Worm (Caenorhabditis elegans) whole organism, L4/young adult: ENCODE results near the gene T28F3.11.

Source experiments
- W03F9.2 ChIP-seq: fragments of 150-350 bp; optimal IDR thresholded peaks from 2 replicates; lab custom pipeline; 2014; ENCODE audit warnings: missing biosample characterization, missing genetic modification characterization
- dao-5 ChIP-seq: sonication (generic microtip); optimal IDR thresholded peaks from 2 replicates; lab custom pipeline; 2016; ENCODE audit warnings: missing genotype, missing genetic modification characterization, moderate library complexity, missing compliant biosample characterization
- him-1 ChIP-seq: sonication (generic microtip); optimal IDR thresholded peaks from 2 replicates; lab custom pipeline; 2016; ENCODE audit warnings: missing genotype, missing genetic modification reagents, missing genetic modification characterization, missing compliant biosample characterization

Gene T28F3.11

ce11 chrIV:17301933-17302332 is 10.5 kb upstream of the T28F3.11 start, which contains the start of gene ifta-2:
Gene ifta-2 (minus strand): TSS chrIV:17302033.
- no peak for TF ChIP-seq dao-5 (tag; lab: Kevin White, UChicago)
- TF ChIP-seq W03F9.2 (tag; lab: Kevin White, UChicago), result no peak
- no peak for TF ChIP-seq him-1 (tag; lab: Kevin White, UChicago)

ce11 chrIV:17294489-17294888 is 3.0 kb upstream of the T28F3.11 start, which contains the start of gene T28F3.5:
Gene T28F3.5 (plus strand): TSS chrIV:17294789.
- TF ChIP-seq him-1 (tag; lab: Kevin White, UChicago) (no peak), W03F9.2 (tag; lab: Kevin White, UChicago) (no peak), dao-5 (tag; lab: Kevin White, UChicago) (no peak)

- no peak for TF ChIP-seq him-1 (tag; lab: Kevin White, UChicago)
- TF ChIP-seq W03F9.2 (tag; lab: Kevin White, UChicago), result no peak
- TF ChIP-seq dao-5 (tag; lab: Kevin White, UChicago), result no peak
Measured at ce11 chrIV:17293679-17294078, 2.2 kb upstream of the T28F3.11 start.

ce11 chrIV:17293068-17293467 is 1.6 kb upstream of the T28F3.11 start:
- TF ChIP-seq him-1 (tag; lab: Kevin White, UChicago) (no peak), W03F9.2 (tag; lab: Kevin White, UChicago) (no peak), dao-5 (tag; lab: Kevin White, UChicago) (no peak)

ce11 chrIV:17292350-17292749 is 871 bp upstream of the T28F3.11 start:
- TF ChIP-seq him-1 (tag; lab: Kevin White, UChicago) (no peak), dao-5 (tag; lab: Kevin White, UChicago) (no peak), W03F9.2 (tag; lab: Kevin White, UChicago) (no peak)

ce11 chrIV:17287908-17288675 is 3.4 kb downstream of the T28F3.11 start, which contains the start of gene zipt-7.1:
Gene zipt-7.1 (minus strand): TSS chrIV:17288139.
- no peak for TF ChIP-seq dao-5 (tag; lab: Kevin White, UChicago)
- no peak for TF ChIP-seq W03F9.2 (tag; lab: Kevin White, UChicago)
- TF ChIP-seq him-1 (tag; lab: Kevin White, UChicago), result no peak

ce11 chrIV:17285263-17285662 is 6.2 kb downstream of the T28F3.11 start:
- no peak for TF ChIP-seq dao-5 (tag; lab: Kevin White, UChicago)
- TF ChIP-seq him-1 (tag; lab: Kevin White, UChicago), result no peak
- no peak for TF ChIP-seq W03F9.2 (tag; lab: Kevin White, UChicago)

- no peak for TF ChIP-seq him-1 (tag; lab: Kevin White, UChicago)
- no peak for TF ChIP-seq dao-5 (tag; lab: Kevin White, UChicago)
- no peak for TF ChIP-seq W03F9.2 (tag; lab: Kevin White, UChicago)
Measured at ce11 chrIV:17284099-17284498, 7.4 kb downstream of the T28F3.11 start, which contains the start of gene nra-1. Gene nra-1 (minus strand): TSS chrIV:17284199.

ce11 chrIV:17281060-17282021 is 10.1 kb downstream of the T28F3.11 start:
- TF ChIP-seq him-1 (tag; lab: Kevin White, UChicago) (peak; percentile 58), dao-5 (tag; lab: Kevin White, UChicago) (no peak), W03F9.2 (tag; lab: Kevin White, UChicago) (peak; percentile 91)

- TF ChIP-seq W03F9.2 (tag; lab: Kevin White, UChicago) (no peak), him-1 (tag; lab: Kevin White, UChicago) (no peak)
Measured at ce11 chrIV:17280441-17280939, 11.0 kb downstream of the T28F3.11 start.

ce11 chrIV:17279592-17280440 is 11.7 kb downstream of the T28F3.11 start:
- TF ChIP-seq W03F9.2 (tag; lab: Kevin White, UChicago) (no peak), him-1 (tag; lab: Kevin White, UChicago) (no peak), dao-5 (tag; lab: Kevin White, UChicago) (no peak)
